Worm (Caenorhabditis elegans) whole organism, L4/young adult: ENCODE results near the gene lim-4.

Source experiments
- W03F9.2 ChIP-seq: fragments of 150-350 bp; optimal IDR thresholded peaks from 2 replicates; lab custom pipeline; 2014; ENCODE audit warnings: missing biosample characterization, missing genetic modification characterization
- him-1 ChIP-seq: sonication (generic microtip); optimal IDR thresholded peaks from 2 replicates; lab custom pipeline; 2016; ENCODE audit warnings: missing genotype, missing genetic modification reagents, missing genetic modification characterization, missing compliant biosample characterization

- TF ChIP-seq him-1 (tag; lab: Kevin White, UChicago) = no peak
- TF ChIP-seq W03F9.2 (tag; lab: Kevin White, UChicago) = no peak
Measured at ce11 chrX:3853901-3854300, 19.4 kb downstream of the lim-4 start.
